Worm (Caenorhabditis elegans): Measurements from ENCODE around the gene F20G2.1.

The F20G2.1 gene

ce11 chrV:13789362-13789761 lies 36.0 kb upstream of the F20G2.1 start (continued):
- TF ChIP-seq F23B12.7 (tag; optimal IDR thresholded peaks at IDR 0.05; ENCODE audit: insufficient read depth) (peak; percentile 70), lag-1 (GFP tag; IDR thresholded peaks at IDR 0.05) (no peak), hlh-12 (tag; optimal IDR thresholded peaks at IDR 0.05) (no peak), F57A8.1 (GFP tag; optimal IDR thresholded peaks at IDR 0.05) (no peak), ceh-91 (GFP tag; IDR thresholded peaks at IDR 0.05) (no peak), nhr-80 (tag; optimal IDR thresholded peaks at IDR 0.05) (peak; percentile 93), egl-18 (GFP tag; IDR thresholded peaks at IDR 0.05) (no peak), snpc-1.1 (tag; optimal IDR thresholded peaks at IDR 0.05; ENCODE audit: insufficient read depth) (no peak), cebp-1 (GFP tag; IDR thresholded peaks at IDR 0.05) (peak; percentile 72; the same call in 1 of the 2 replicates), cebp-1 (tag; optimal IDR thresholded peaks at IDR 0.05) (peak; percentile 88), mel-28 (tag; optimal IDR thresholded peaks at IDR 0.05; ENCODE audit: borderline replicate concordance) (no peak), nfya-1 (tag; optimal IDR thresholded peaks at IDR 0.05; ENCODE audit: borderline replicate concordance, insufficient read depth) (no peak), lin-54 (GFP tag; optimal IDR thresholded peaks at IDR 0.05) (peak; percentile 51), bed-2 (GFP tag; IDR thresholded peaks at IDR 0.05) (no peak), K12H6.12 (tag; optimal IDR thresholded peaks at IDR 0.05) (peak; percentile 84), let-526 (GFP tag; IDR thresholded peaks at IDR 0.05) (peak; percentile 61; the same call in 1 of the 2 replicates), aptf-3 (GFP tag; IDR thresholded peaks at IDR 0.05) (no peak), ztf-18 (tag; optimal IDR thresholded peaks at IDR 0.05) (peak; percentile 48), Y95B8A.8 (GFP tag; IDR thresholded peaks at IDR 0.05) (peak; percentile 73; the same call in 1 of the 2 replicates), let-607 (tag; optimal IDR thresholded peaks at IDR 0.05) (peak in 1 of 2 experiments; percentile 41), aptf-2 (GFP tag; conservative IDR thresholded peaks at IDR 0.05) (no peak), K11D2.4 (GFP tag; IDR thresholded peaks at IDR 0.05) (0 out of 2 replicates have a peak, but pooled peaks have one; percentile 27), lin-40 (tag; optimal IDR thresholded peaks at IDR 0.05) (peak; percentile 62), unc-62 (GFP tag; optimal IDR thresholded peaks at IDR 0.05) (peak; percentile 44), unc-130 (GFP tag; optimal IDR thresholded peaks at IDR 0.05) (no peak), attf-5 (GFP tag; optimal IDR thresholded peaks at IDR 0.05) (peak; percentile 93), ZK185.1 (tag; optimal IDR thresholded peaks at IDR 0.05; ENCODE audit: poor library complexity, severe bottlenecking) (peak; percentile 7), ceh-79 (tag; optimal IDR thresholded peaks at IDR 0.05) (no peak), somi-1 (GFP tag; optimal IDR thresholded peaks at IDR 0.05) (peak; percentile 20), tlf-1 (GFP tag; optimal IDR thresholded peaks at IDR 0.05) (peak; percentile 26), xnd-1 (tag; optimal IDR thresholded peaks at IDR 0.05) (no peak)

ce11 chrV:13787948-13788681 lies 34.7 kb upstream of the F20G2.1 start:
- TF ChIP-seq nhr-80 (tag; optimal IDR thresholded peaks at IDR 0.05) (peak; percentile 68), tbx-9 (tag; optimal IDR thresholded peaks at IDR 0.05; ENCODE audit: borderline replicate concordance) (no peak), lin-35 (GFP tag; optimal IDR thresholded peaks at IDR 0.05) (peak in 1 of 3 experiments; percentile 6)

ce11 chrV:13787225-13787898 lies 34.0 kb upstream of the F20G2.1 start, which contains the start of the genes F53C11.4 and F53C11.5:
F53C11.4 (minus strand) TSS chrV:13787352.
F53C11.5 (plus strand) TSS chrV:13787549.
- TF ChIP-seq madf-6 (GFP tag; IDR thresholded peaks at IDR 0.05) (peak; percentile 79), snpc-3.4 (tag; optimal IDR thresholded peaks at IDR 0.05) (peak; percentile 27), hmg-1.2 (GFP tag; IDR thresholded peaks at IDR 0.05) (peak; percentile 35; the same call in 1 of the 2 replicates), madf-10 (tag; optimal IDR thresholded peaks at IDR 0.05) (no peak), nfya-1 (tag; optimal IDR thresholded peaks at IDR 0.05; ENCODE audit: borderline replicate concordance, insufficient read depth) (no peak), snpc-1.3 (tag; optimal IDR thresholded peaks at IDR 0.05; ENCODE audit: insufficient read depth) (peak; percentile 9), Y79H2A.3 (GFP tag; conservative IDR thresholded peaks at IDR 0.05) (no peak), snpc-1.1 (tag; optimal IDR thresholded peaks at IDR 0.05; ENCODE audit: insufficient read depth) (no peak), ztf-25 (GFP tag; IDR thresholded peaks at IDR 0.05) (no peak), lir-1 (GFP tag; conservative IDR thresholded peaks at IDR 0.05) (no peak), lin-35 (GFP tag; optimal IDR thresholded peaks at IDR 0.05) (no peak), egl-18 (GFP tag; IDR thresholded peaks at IDR 0.05) (no peak), lag-1 (GFP tag; IDR thresholded peaks at IDR 0.05) (no peak), hlh-26 (GFP tag; conservative IDR thresholded peaks at IDR 0.05) (no peak), lin-54 (GFP tag; optimal IDR thresholded peaks at IDR 0.05) (no peak)

All from whole organism, young adult.